Fruit fly (Drosophila melanogaster) whole organism, prepupa: ENCODE measurements around the gene Setx.

ENCODE experiments used
- Blimp-1 ChIP-seq: fragments of 200-800 bp; sonication (Bioruptor generic); optimal IDR thresholded peaks from 3 replicates; lab custom pipeline; 2017; ENCODE audit warnings: missing biosample characterization, missing genetic modification characterization, mild to moderate bottlenecking, moderate library complexity, missing genetic modification reagents
- CG10631 ChIP-seq: fragments of 200-800 bp; sonication (Bioruptor generic); optimal IDR thresholded peaks from 2 replicates; lab custom pipeline; 2016; ENCODE audit warnings: missing biosample characterization, missing genetic modification characterization
- CG11294 ChIP-seq: fragments of 200-800 bp; sonication (Bioruptor generic); IDR thresholded peaks from 2 replicates; pipeline ENCODE4 v1.3.6; 2022; ENCODE audit warnings: missing biosample characterization, missing genetic modification characterization
- CG11902 ChIP-seq: fragments of 200-800 bp; sonication (Bioruptor generic); optimal IDR thresholded peaks from 3 replicates; lab custom pipeline; 2016; ENCODE audit warnings: missing biosample characterization, missing genetic modification characterization
- CG15336 ChIP-seq: fragments of 200-800 bp; sonication (Bioruptor generic); IDR thresholded peaks from 2 replicates; pipeline ENCODE4 v1.3.6; 2022; ENCODE audit warnings: missing biosample characterization, missing genetic modification characterization
- CG1621 ChIP-seq: fragments of 200-800 bp; sonication (Bioruptor generic); optimal IDR thresholded peaks from 3 replicates; lab custom pipeline; 2018; ENCODE audit warnings: missing biosample characterization, mild to moderate bottlenecking, missing genetic modification characterization
- CG16779 ChIP-seq: fragments of 200-800 bp; sonication (Bioruptor generic); optimal IDR thresholded peaks from 3 replicates; lab custom pipeline; 2017; ENCODE audit warnings: missing biosample characterization, mild to moderate bottlenecking, missing genetic modification characterization
- CG3032 ChIP-seq: fragments of 200-800 bp; optimal IDR thresholded peaks from 2 replicates; lab custom pipeline; 2019; ENCODE audit warnings: missing biosample characterization, mild to moderate bottlenecking, missing genetic modification characterization, moderate library complexity
- CG31627 ChIP-seq: fragments of 200-800 bp; sonication (Bioruptor generic); optimal IDR thresholded peaks from 3 replicates; lab custom pipeline; 2016; ENCODE audit warnings: missing biosample characterization, missing genetic modification characterization
- CG32006 ChIP-seq: fragments of 200-800 bp; sonication (Bioruptor generic); optimal IDR thresholded peaks from 3 replicates; lab custom pipeline; 2017; ENCODE audit warnings: missing biosample characterization, mild to moderate bottlenecking, missing genetic modification characterization
- CG3919 ChIP-seq: fragments of 200-800 bp; sonication (Bioruptor generic); optimal IDR thresholded peaks from 3 replicates; lab custom pipeline; 2016; ENCODE audit warnings: missing biosample characterization, missing genetic modification characterization
- CG4318 ChIP-seq: fragments of 200-800 bp; sonication (Bioruptor generic); optimal IDR thresholded peaks from 3 replicates; lab custom pipeline; 2017; ENCODE audit warnings: missing biosample characterization, mild to moderate bottlenecking, missing genetic modification characterization
- CG6163 ChIP-seq: fragments of 200-800 bp; sonication (Bioruptor generic); IDR thresholded peaks from 3 replicates; pipeline ENCODE4 v1.3.6; 2022; ENCODE audit warnings: missing biosample characterization, missing genetic modification characterization
- CG6276 ChIP-seq: fragments of 200-800 bp; sonication (Bioruptor generic); optimal IDR thresholded peaks from 2 replicates; lab custom pipeline; 2017; ENCODE audit warnings: missing biosample characterization, mild to moderate bottlenecking, missing genetic modification characterization
- CG6808 ChIP-seq: fragments of 200-800 bp; sonication (Bioruptor generic); optimal IDR thresholded peaks from 3 replicates; lab custom pipeline; 2017; ENCODE audit warnings: missing biosample characterization, missing genetic modification characterization, mild to moderate bottlenecking, moderate library complexity, missing genetic modification reagents
- CG6854 ChIP-seq: fragments of 200-800 bp; sonication (Bioruptor generic); optimal IDR thresholded peaks from 2 replicates; lab custom pipeline; 2017; ENCODE audit warnings: missing biosample characterization, mild to moderate bottlenecking, missing genetic modification characterization
- CG7368 ChIP-seq: fragments of 200-800 bp; sonication (Bioruptor generic); optimal IDR thresholded peaks from 3 replicates; lab custom pipeline; 2016; ENCODE audit warnings: missing biosample characterization, missing genetic modification characterization
- CG8119 ChIP-seq: fragments of 200-800 bp; sonication (Bioruptor generic); IDR thresholded peaks from 3 replicates; pipeline ENCODE4 v1.3.6; 2022; ENCODE audit warnings: missing biosample characterization, missing genetic modification characterization
- CG8319 ChIP-seq: fragments of 200-800 bp; sonication (Bioruptor generic); optimal IDR thresholded peaks from 3 replicates; lab custom pipeline; 2016; ENCODE audit warnings: missing biosample characterization, missing genetic modification characterization
- CG8632 ChIP-seq: fragments of 200-800 bp; sonication (Bioruptor generic); optimal IDR thresholded peaks from 3 replicates; lab custom pipeline; 2016; ENCODE audit warnings: missing biosample characterization, missing genetic modification characterization
- CG9139 ChIP-seq: fragments of 200-800 bp; sonication (Bioruptor generic); optimal IDR thresholded peaks from 3 replicates; lab custom pipeline; 2017; ENCODE audit warnings: missing biosample characterization, mild to moderate bottlenecking, missing genetic modification characterization
- Eip75B ChIP-seq: fragments of 200-800 bp; sonication (Bioruptor generic); optimal IDR thresholded peaks from 3 replicates; lab custom pipeline; 2016; ENCODE audit warnings: missing biosample characterization, missing genetic modification characterization
- Eip78C ChIP-seq: fragments of 200-800 bp; sonication (Bioruptor generic); peaks from one replicate; lab custom pipeline; 2016; ENCODE audit warnings: missing biosample characterization, missing genetic modification characterization
- Eip93F ChIP-seq: fragments of 200-800 bp; sonication (Bioruptor generic); optimal IDR thresholded peaks from 2 replicates; lab custom pipeline; 2016; ENCODE audit warnings: missing biosample characterization, mild to moderate bottlenecking, missing genetic modification characterization
- Gug ChIP-seq: fragments of 200-800 bp; sonication (Bioruptor generic); IDR thresholded peaks from 2 replicates; pipeline ENCODE4 v1.3.6; 2022; ENCODE audit warnings: missing biosample characterization, missing genetic modification characterization
- Hr38 ChIP-seq: sonication (Bioruptor generic); optimal IDR thresholded peaks from 2 replicates; lab custom pipeline; 2016; ENCODE audit warnings: missing biosample characterization, missing genetic modification characterization
- Hr4 ChIP-seq: fragments of 200-800 bp; sonication (Bioruptor generic); optimal IDR thresholded peaks from 3 replicates; lab custom pipeline; 2016; ENCODE audit warnings: missing biosample characterization, missing genetic modification characterization
- Met ChIP-seq: fragments of 200-800 bp; sonication (Bioruptor generic); optimal IDR thresholded peaks from 3 replicates; lab custom pipeline; 2016; ENCODE audit warnings: missing biosample characterization, missing genetic modification characterization
- OdsH ChIP-seq: fragments of 200-800 bp; sonication (Bioruptor generic); optimal IDR thresholded peaks from 3 replicates; lab custom pipeline; 2016; ENCODE audit warnings: missing biosample characterization, missing genetic modification characterization
- Smox ChIP-seq: fragments of 200-800 bp; sonication (Bioruptor generic); optimal IDR thresholded peaks from 3 replicates; lab custom pipeline; 2016; ENCODE audit warnings: missing biosample characterization, missing genetic modification characterization
- Sox14 ChIP-seq: fragments of 200-800 bp; sonication (Bioruptor generic); optimal IDR thresholded peaks from 3 replicates; lab custom pipeline; 2016; ENCODE audit warnings: missing biosample characterization, missing genetic modification characterization
- achi ChIP-seq: fragments of 200-800 bp; sonication (Bioruptor generic); optimal IDR thresholded peaks from 3 replicates; lab custom pipeline; 2016; ENCODE audit warnings: missing biosample characterization, missing genetic modification characterization
- acj6 ChIP-seq: fragments of 200-800 bp; sonication (Bioruptor generic); optimal IDR thresholded peaks from 3 replicates; lab custom pipeline; 2016; ENCODE audit warnings: missing biosample characterization, missing genetic modification characterization
- cyc ChIP-seq: fragments of 200-800 bp; sonication (Bioruptor generic); optimal IDR thresholded peaks from 3 replicates; lab custom pipeline; 2016; ENCODE audit warnings: missing biosample characterization, missing genetic modification characterization
- dac ChIP-seq: fragments of 200-800 bp; sonication (Bioruptor generic); optimal IDR thresholded peaks from 2 replicates; lab custom pipeline; 2017; ENCODE audit warnings: missing biosample characterization, mild to moderate bottlenecking, missing genetic modification characterization
- dsx ChIP-seq: fragments of 200-800 bp; optimal IDR thresholded peaks from 3 replicates; lab custom pipeline; 2019; ENCODE audit warnings: missing biosample characterization, mild to moderate bottlenecking, missing genetic modification characterization, moderate library complexity; ENCODE audit not compliant: poor library complexity, severe bottlenecking
- eg ChIP-seq: fragments of 200-800 bp; sonication (Bioruptor generic); IDR thresholded peaks from 3 replicates; pipeline ENCODE4 v1.3.6; 2022; ENCODE audit warnings: missing biosample characterization, missing genetic modification characterization
- esn ChIP-seq: fragments of 200-800 bp; sonication (Bioruptor generic); optimal IDR thresholded peaks from 2 replicates; lab custom pipeline; 2016; ENCODE audit warnings: missing biosample characterization, mild to moderate bottlenecking, missing genetic modification characterization, moderate library complexity
- fd59A ChIP-seq: fragments of 200-800 bp; sonication (Bioruptor generic); optimal IDR thresholded peaks from 2 replicates; lab custom pipeline; 2017; ENCODE audit warnings: missing biosample characterization, mild to moderate bottlenecking, missing genetic modification characterization, missing genetic modification reagents
- fd85E ChIP-seq: fragments of 200-800 bp; sonication (Bioruptor generic); optimal IDR thresholded peaks from 3 replicates; lab custom pipeline; 2016; ENCODE audit warnings: missing biosample characterization, missing genetic modification characterization
- fkh ChIP-seq: fragments of 200-800 bp; sonication (Bioruptor generic); optimal IDR thresholded peaks from 3 replicates; lab custom pipeline; 2017; ENCODE audit warnings: missing biosample characterization, mild to moderate bottlenecking, missing genetic modification characterization, moderate library complexity
- lz ChIP-seq: fragments of 200-800 bp; sonication (Bioruptor generic); optimal IDR thresholded peaks from 3 replicates; lab custom pipeline; 2016; ENCODE audit warnings: missing biosample characterization, missing genetic modification characterization
- net ChIP-seq: fragments of 200-800 bp; sonication (Bioruptor generic); optimal IDR thresholded peaks from 3 replicates; lab custom pipeline; 2016; ENCODE audit warnings: missing biosample characterization, missing genetic modification characterization
- pdm3 ChIP-seq: fragments of 200-800 bp; sonication (Bioruptor generic); optimal IDR thresholded peaks from 3 replicates; lab custom pipeline; 2016; ENCODE audit warnings: missing biosample characterization, missing genetic modification characterization
- salr ChIP-seq, 2 experiments: fragments of 200-800 bp; sonication (Bioruptor generic); optimal IDR thresholded peaks; 3 replicates each; lab custom pipeline; 2016 to 2018; ENCODE audit warnings: missing biosample characterization in 2 of 2, missing genetic modification characterization in 2 of 2, mild to moderate bottlenecking in 1 of 2
- ss ChIP-seq, 2 experiments: fragments of 200-800 bp; sonication (Bioruptor generic); optimal IDR thresholded peaks; 2 replicates in 1 of 2; 3 replicates in 1 of 2; lab custom pipeline; 2017 to 2018; ENCODE audit warnings: mild to moderate bottlenecking in 2 of 2, missing biosample characterization in 2 of 2, missing genetic modification characterization in 2 of 2, moderate library complexity in 1 of 2
- svp ChIP-seq: fragments of 200-800 bp; sonication (Bioruptor generic); peaks from one replicate; lab custom pipeline; 2016; ENCODE audit warnings: missing biosample characterization, missing genetic modification characterization
- topi ChIP-seq: fragments of 200-800 bp; sonication (Bioruptor generic); optimal IDR thresholded peaks from 3 replicates; lab custom pipeline; 2016; ENCODE audit warnings: missing biosample characterization, missing genetic modification characterization
- vri ChIP-seq: fragments of 200-800 bp; sonication (Bioruptor generic); optimal IDR thresholded peaks from 3 replicates; lab custom pipeline; 2016; ENCODE audit warnings: missing biosample characterization, mild to moderate bottlenecking, missing genetic modification characterization

Setx gene

dm6 chr3L:8116809-8117208 is 20.5 kb downstream of the Setx start:
- TF ChIP-seq CG15336 (0 out of 2 replicates have a peak, but pooled peaks have one; percentile 15), Eip78C (no peak)

- TF ChIP-seq CG1621 (peak; percentile 46), CG8632 (GFP tag; lab: Kevin White, UChicago) (peak; percentile 26), CG11294 (GFP tag; lab: Robert Waterston, UW) (peak; percentile 43; the same call in 1 of the 2 replicates), CG32006 (GFP tag; lab: Kevin White, UChicago) (no peak), Sox14 (GFP tag; lab: Kevin White, UChicago) (peak; percentile 82), CG31627 (GFP tag; lab: Kevin White, UChicago) (peak; percentile 86), lz (GFP tag; lab: Kevin White, UChicago) (peak; percentile 80), topi (GFP tag; lab: Kevin White, UChicago) (peak; percentile 78), dac (peak; percentile 38), esn (GFP tag; lab: Kevin White, UChicago) (peak; percentile 78), Eip93F (GFP tag; lab: Kevin White, UChicago) (no peak), CG6808 (GFP tag; lab: Kevin White, UChicago) (no peak), fd59A (GFP tag; lab: Kevin White, UChicago) (no peak), acj6 (GFP tag; lab: Kevin White, UChicago) (no peak), CG6163 (GFP tag; lab: Robert Waterston, UW) (peak; percentile 56; the same call in 2 of the 3 replicates), CG16779 (no peak), CG7368 (GFP tag; lab: Kevin White, UChicago) (peak; percentile 67), salr (GFP tag; optimal IDR thresholded peaks at IDR 0.05; lab: Kevin White, UChicago) (peak in 1 of 2 experiments; percentile 39), CG8119 (GFP tag; lab: Robert Waterston, UW) (peak; percentile 26; the same call in 1 of the 3 replicates), Blimp-1 (GFP tag; lab: Kevin White, UChicago) (no peak), CG11902 (GFP tag; lab: Kevin White, UChicago) (peak; percentile 66), Gug (0 out of 2 replicates have a peak, but pooled peaks have one; percentile 19), fkh (GFP tag; lab: Kevin White, UChicago) (no peak), Met (no peak), CG3919 (peak; percentile 83), CG6276 (GFP tag; lab: Kevin White, UChicago) (no peak), Hr4 (GFP tag; lab: Kevin White, UChicago) (no peak), CG4318 (GFP tag; lab: Kevin White, UChicago) (no peak), cyc (GFP tag; lab: Kevin White, UChicago) (peak; percentile 85), CG9139 (no peak), net (GFP tag; lab: Kevin White, UChicago) (no peak), fd85E (no peak), CG3032 (tag; lab: Kevin White, UChicago) (peak; percentile 67), achi (GFP tag; lab: Kevin White, UChicago) (peak; percentile 80), eg (0 out of 3 replicates have a peak, but pooled peaks have one; percentile 41), CG8319 (GFP tag; lab: Kevin White, UChicago) (peak; percentile 45), pdm3 (GFP tag; lab: Kevin White, UChicago) (no peak), dsx (no peak), CG6854 (no peak), svp (GFP tag; lab: Kevin White, UChicago) (no peak), OdsH (no peak), vri (GFP tag; lab: Kevin White, UChicago) (no peak), Eip75B (no peak), ss (GFP tag; optimal IDR thresholded peaks at IDR 0.05; lab: Kevin White, UChicago) (no peak), CG15336 (no peak), Hr38 (GFP tag; lab: Kevin White, UChicago) (peak; percentile 27), CG10631 (GFP tag; lab: Kevin White, UChicago) (no peak), Smox (GFP tag; lab: Kevin White, UChicago) (no peak)
Measured at dm6 chr3L:8115864-8116528, 21.3 kb downstream of the Setx start, which contains the start of the genes Arp3 and msk. TSS of gene Arp3 (minus strand) at chr3L:8115902. TSS of gene msk (plus strand) at chr3L:8116179.
